Worm (Caenorhabditis elegans) whole organism, L4/young adult: ENCODE results near the gene F46F5.11.

Experiments
- W03F9.2 ChIP-seq: fragments of 150-350 bp; optimal IDR thresholded peaks from 2 replicates; lab custom pipeline; 2014; ENCODE audit warnings: missing biosample characterization, missing genetic modification characterization
- dao-5 ChIP-seq: sonication (generic microtip); optimal IDR thresholded peaks from 2 replicates; lab custom pipeline; 2016; ENCODE audit warnings: missing genotype, missing genetic modification characterization, moderate library complexity, missing compliant biosample characterization
- him-1 ChIP-seq: sonication (generic microtip); optimal IDR thresholded peaks from 2 replicates; lab custom pipeline; 2016; ENCODE audit warnings: missing genotype, missing genetic modification reagents, missing genetic modification characterization, missing compliant biosample characterization

DNA sequence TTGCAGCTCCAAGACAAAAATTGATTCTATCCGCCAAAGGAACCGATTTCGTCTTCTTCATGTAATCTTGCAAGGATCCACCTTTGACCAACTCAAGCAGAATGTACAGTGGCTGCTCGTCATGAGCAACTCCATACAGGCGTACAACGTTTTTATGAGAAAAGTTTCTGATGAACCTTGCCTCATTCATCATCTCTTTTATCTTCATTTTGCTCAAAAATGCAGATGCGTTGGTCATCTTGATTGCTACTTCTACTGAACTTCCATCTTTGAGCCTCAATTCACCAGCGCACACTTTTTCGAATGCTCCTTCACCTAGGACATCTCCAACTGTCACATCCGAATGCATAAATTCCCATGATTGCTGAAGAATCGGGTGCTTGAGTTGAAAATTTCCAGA is 11.6 kb upstream of the F46F5.11 start:
- no peak for TF ChIP-seq W03F9.2
- TF ChIP-seq dao-5 (tag; lab: Kevin White, UChicago): no peak
- no peak for TF ChIP-seq him-1 (tag; lab: Kevin White, UChicago)
